Worm (Caenorhabditis elegans) whole organism, early embryonic: ENCODE results near the gene EGAP2.1.

ENCODE experiments used
- B0310.2 ChIP-seq: sonication (generic microtip); optimal IDR thresholded peaks from 2 replicates; lab custom pipeline; 2016; ENCODE audit warnings: mild to moderate bottlenecking, missing genetic modification characterization, missing compliant biosample characterization
- F13C5.2 ChIP-seq: sonication (generic microtip); optimal IDR thresholded peaks from 2 replicates; lab custom pipeline; 2017; ENCODE audit warnings: mild to moderate bottlenecking, missing genetic modification characterization, inconsistent platforms, missing compliant biosample characterization
- aly-1 ChIP-seq: sonication (generic microtip); optimal IDR thresholded peaks from 2 replicates; lab custom pipeline; 2016; ENCODE audit warnings: missing genetic modification characterization, missing compliant biosample characterization
- ama-1 ChIP-seq: fragments of 150-350 bp; optimal IDR thresholded peaks from 2 replicates; lab custom pipeline; 2014
- ceh-13 ChIP-seq: fragments of 200-800 bp; sonication (Bioruptor generic); optimal IDR thresholded peaks from 2 replicates; lab custom pipeline; 2018; ENCODE audit warnings: mild to moderate bottlenecking, missing genetic modification characterization, missing compliant biosample characterization
- ceh-36 ChIP-seq: sonication (generic microtip); optimal IDR thresholded peaks from 2 replicates; lab custom pipeline; 2016; ENCODE audit warnings: missing genetic modification characterization, inconsistent platforms, missing compliant biosample characterization
- ets-7 ChIP-seq: sonication (generic microtip); optimal IDR thresholded peaks from 2 replicates; lab custom pipeline; 2016; ENCODE audit warnings: missing genotype, missing genetic modification characterization, missing compliant biosample characterization
- flt-1 ChIP-seq: fragments of 200-800 bp; sonication (Bioruptor generic); IDR thresholded peaks from 2 replicates; pipeline ENCODE4 v1.3.6; 2022; ENCODE audit warnings: missing genetic modification characterization, missing compliant biosample characterization
- hmbx-1 ChIP-seq: sonication (generic microtip); optimal IDR thresholded peaks from 2 replicates; lab custom pipeline; 2016; ENCODE audit warnings: mild to moderate bottlenecking, missing genetic modification characterization, missing compliant biosample characterization
- hmg-4 ChIP-seq: fragments of 200-800 bp; sonication (Bioruptor generic); optimal IDR thresholded peaks from 2 replicates; lab custom pipeline; 2018; ENCODE audit warnings: mild to moderate bottlenecking, missing genetic modification characterization, missing compliant biosample characterization
- hnd-1 ChIP-seq: sonication (generic microtip); optimal IDR thresholded peaks from 2 replicates; lab custom pipeline; 2016; ENCODE audit warnings: missing genetic modification characterization, missing compliant biosample characterization
- pes-1 ChIP-seq: fragments of 200-800 bp; sonication (Bioruptor generic); IDR thresholded peaks from 2 replicates; pipeline ENCODE4 v1.3.6; 2022; ENCODE audit warnings: missing genetic modification reagents, missing genetic modification characterization, missing compliant biosample characterization
- scrt-1 ChIP-seq: fragments of 200-800 bp; sonication (Bioruptor generic); IDR thresholded peaks from 2 replicates; pipeline ENCODE4 v1.3.6; 2022; ENCODE audit warnings: missing genetic modification characterization, missing compliant biosample characterization
- sea-1 ChIP-seq: fragments of 200-800 bp; sonication (Bioruptor generic); conservative IDR thresholded peaks from 2 replicates; pipeline ENCODE4 v1.3.6; 2022; ENCODE audit warnings: missing genetic modification characterization, missing compliant biosample characterization
- tbx-11 ChIP-seq: fragments of 200-800 bp; sonication (Bioruptor generic); IDR thresholded peaks from 2 replicates; pipeline ENCODE4 v1.3.6; 2022; ENCODE audit warnings: missing genetic modification characterization, missing compliant biosample characterization
- tbx-37 ChIP-seq: fragments of 200-800 bp; sonication (Bioruptor generic); conservative IDR thresholded peaks from 2 replicates; pipeline ENCODE4 v1.3.6; 2022; ENCODE audit warnings: missing genetic modification reagents, missing genetic modification characterization, missing compliant biosample characterization
- tra-4 ChIP-seq: sonication (generic microtip); optimal IDR thresholded peaks from 2 replicates; lab custom pipeline; 2017; ENCODE audit warnings: missing genetic modification characterization, missing compliant biosample characterization

Gene EGAP2.1

DNA sequence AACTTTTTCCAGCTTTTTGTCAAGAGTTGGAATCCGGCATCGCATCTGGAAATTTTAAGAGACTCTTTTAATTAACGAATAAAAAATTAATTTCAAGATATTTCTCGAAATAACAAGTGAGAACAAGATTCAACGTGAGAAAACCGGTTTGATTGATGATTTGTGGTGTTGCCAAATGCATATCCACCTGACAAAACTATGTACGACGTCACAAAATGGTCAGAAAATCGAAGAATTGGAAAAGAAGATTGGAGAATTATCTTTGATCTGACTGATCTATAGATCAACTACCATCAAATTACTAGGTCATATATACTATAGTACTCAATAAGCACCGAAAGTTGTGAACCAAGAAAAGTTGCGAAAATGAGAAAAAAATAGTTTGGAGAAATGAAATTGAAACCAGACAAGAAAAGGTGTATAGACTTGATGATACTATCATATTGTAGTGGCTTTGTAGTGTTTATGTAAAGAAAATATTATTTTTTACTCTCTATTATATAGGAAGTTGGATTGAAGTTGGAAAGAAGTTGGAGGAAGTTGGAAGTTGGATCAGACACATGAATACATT is 15.7 kb downstream of the EGAP2.1 start, which contains the start of gene ptr-6:
TSS of gene ptr-6 (minus strand) at position 47 of the 571 bp plus-strand sequence.
- no peak for TF ChIP-seq hmbx-1
- no peak for TF ChIP-seq aly-1 (tag; lab: Kevin White, UChicago)

- TF ChIP-seq ceh-13 (GFP tag; lab: Kevin White, UChicago) (no peak), flt-1 (GFP tag; lab: Robert Waterston, UW) (no peak), scrt-1 (GFP tag; lab: Robert Waterston, UW) (no peak), sea-1 (GFP tag; lab: Robert Waterston, UW) (no peak), ceh-36 (no peak), aly-1 (tag; lab: Kevin White, UChicago) (no peak), ets-7 (tag; lab: Kevin White, UChicago) (no peak), pes-1 (GFP tag; lab: Robert Waterston, UW) (no peak), F13C5.2 (tag; lab: Kevin White, UChicago) (no peak), hnd-1 (tag; lab: Kevin White, UChicago) (no peak), hmbx-1 (no peak), hmg-4 (no peak)
These were observed 24.2 kb downstream of the EGAP2.1 start, which contains the start of gene frpr-4 for ce11 chrII:5255435-5255834. TSS of gene frpr-4 (minus strand) at chrII:5255535.

DNA sequence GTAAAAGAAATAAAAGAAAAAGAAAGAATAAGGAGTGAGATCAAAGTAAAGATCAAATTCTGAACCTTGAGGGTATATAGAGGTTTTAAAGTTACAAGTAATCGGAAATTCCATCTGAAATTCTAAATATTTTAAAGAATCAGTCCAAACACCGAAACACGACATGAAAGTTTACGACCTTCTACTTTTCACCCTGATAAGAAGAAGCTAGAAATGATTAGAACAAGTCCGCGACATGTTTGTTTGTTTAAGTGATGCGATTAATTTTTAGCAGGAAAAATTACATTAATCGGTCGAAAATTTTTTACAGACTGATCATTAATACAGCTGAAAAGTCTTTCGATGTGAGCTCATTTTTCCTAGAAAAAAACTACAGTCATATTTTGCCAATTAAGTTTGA is 33.4 kb downstream of the EGAP2.1 start:
- TF ChIP-seq F13C5.2 (tag; lab: Kevin White, UChicago) (no peak), tbx-37 (GFP tag; lab: Robert Waterston, UW) (no peak), hnd-1 (tag; lab: Kevin White, UChicago) (no peak), ceh-36 (no peak), hmbx-1 (no peak), pes-1 (GFP tag; lab: Robert Waterston, UW) (no peak), ets-7 (tag; lab: Kevin White, UChicago) (no peak), tbx-11 (GFP tag; lab: Robert Waterston, UW) (no peak)

ce11 chrII:5268977-5269376 is 37.8 kb downstream of the EGAP2.1 start:
- no peak for TF ChIP-seq ceh-13 (GFP tag; lab: Kevin White, UChicago)
- no peak for TF ChIP-seq ceh-36
- no peak for TF ChIP-seq hmbx-1
- TF ChIP-seq B0310.2 (tag; lab: Kevin White, UChicago): no peak
- no peak for TF ChIP-seq pes-1 (GFP tag; lab: Robert Waterston, UW)
- no peak for TF ChIP-seq hmg-4
- TF ChIP-seq ama-1 (lab: Kevin White, UChicago): no peak
- no peak for TF ChIP-seq F13C5.2 (tag; lab: Kevin White, UChicago)
- no peak for TF ChIP-seq scrt-1 (GFP tag; lab: Robert Waterston, UW)
- TF ChIP-seq ets-7 (tag; lab: Kevin White, UChicago): no peak
- TF ChIP-seq aly-1 (tag; lab: Kevin White, UChicago): no peak
- TF ChIP-seq sea-1 (GFP tag; lab: Robert Waterston, UW): no peak

DNA sequence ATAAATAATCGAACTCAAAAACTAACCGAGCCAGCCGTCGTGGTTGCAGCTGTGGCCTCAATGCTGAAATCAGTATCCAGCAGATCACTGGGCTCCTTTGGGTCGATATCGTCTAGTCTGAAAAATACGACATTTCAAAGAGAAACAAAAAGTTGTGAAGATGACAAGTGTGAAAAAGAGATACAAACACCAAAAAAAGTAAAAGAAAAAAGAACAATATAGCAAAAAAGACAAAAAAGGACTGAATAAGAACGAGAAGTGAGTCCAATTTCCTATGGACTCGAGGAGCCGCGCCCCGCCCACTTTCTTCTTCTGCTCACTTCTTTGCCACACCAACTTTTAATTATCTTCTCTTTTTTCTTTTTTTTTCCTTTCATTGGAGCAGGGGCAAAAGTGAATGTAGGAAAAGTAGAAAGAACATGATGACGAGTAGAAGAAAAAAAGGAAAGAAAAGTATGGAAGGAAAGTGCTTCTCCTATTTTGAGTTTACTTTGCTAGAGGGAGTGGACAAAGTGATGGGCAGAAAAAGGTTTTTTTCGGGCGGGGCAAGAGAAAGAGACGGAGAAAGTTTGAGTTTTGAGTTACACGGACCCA is 40.6 kb downstream of the EGAP2.1 start, which contains the start of gene drn-1:
TSS of gene drn-1 (minus strand) at position 117 of the 594 bp plus-strand sequence.
- TF ChIP-seq ceh-36: no peak
- no peak for TF ChIP-seq pes-1 (GFP tag; lab: Robert Waterston, UW)
- TF ChIP-seq sea-1 (GFP tag; lab: Robert Waterston, UW): no peak
- no peak for TF ChIP-seq hmbx-1
- no peak for TF ChIP-seq hmg-4
- no peak for TF ChIP-seq ceh-13 (GFP tag; lab: Kevin White, UChicago)
- no peak for TF ChIP-seq B0310.2 (tag; lab: Kevin White, UChicago)
- TF ChIP-seq tbx-11 (GFP tag; lab: Robert Waterston, UW): no peak
- no peak for TF ChIP-seq hnd-1 (tag; lab: Kevin White, UChicago)
- TF ChIP-seq tra-4 (tag; lab: Kevin White, UChicago): no peak
- TF ChIP-seq F13C5.2 (tag; lab: Kevin White, UChicago): no peak
- TF ChIP-seq ets-7 (tag; lab: Kevin White, UChicago): no peak
- no peak for TF ChIP-seq aly-1 (tag; lab: Kevin White, UChicago)
- TF ChIP-seq flt-1 (GFP tag; lab: Robert Waterston, UW): no peak
- no peak for TF ChIP-seq ama-1 (lab: Kevin White, UChicago)
- no peak for TF ChIP-seq tbx-37 (GFP tag; lab: Robert Waterston, UW)
- TF ChIP-seq scrt-1 (GFP tag; lab: Robert Waterston, UW): no peak

- TF ChIP-seq hnd-1 (tag; lab: Kevin White, UChicago) (no peak), tbx-11 (GFP tag; lab: Robert Waterston, UW) (no peak), ceh-36 (no peak), ets-7 (tag; lab: Kevin White, UChicago) (no peak), B0310.2 (tag; lab: Kevin White, UChicago) (no peak), pes-1 (GFP tag; lab: Robert Waterston, UW) (no peak), F13C5.2 (tag; lab: Kevin White, UChicago) (no peak), hmg-4 (no peak), tbx-37 (GFP tag; lab: Robert Waterston, UW) (no peak), scrt-1 (GFP tag; lab: Robert Waterston, UW) (no peak)
These were observed 45.5 kb downstream of the EGAP2.1 start for ce11 chrII:5276736-5277135.

- no peak for TF ChIP-seq ceh-13 (GFP tag; lab: Kevin White, UChicago)
- no peak for TF ChIP-seq hmg-4
- no peak for TF ChIP-seq aly-1 (tag; lab: Kevin White, UChicago)
- no peak for TF ChIP-seq tbx-11 (GFP tag; lab: Robert Waterston, UW)
- TF ChIP-seq pes-1 (GFP tag; lab: Robert Waterston, UW): no peak
- TF ChIP-seq tbx-37 (GFP tag; lab: Robert Waterston, UW): no peak
- no peak for TF ChIP-seq hmbx-1
- no peak for TF ChIP-seq flt-1 (GFP tag; lab: Robert Waterston, UW)
- no peak for TF ChIP-seq ets-7 (tag; lab: Kevin White, UChicago)
- no peak for TF ChIP-seq ceh-36
- TF ChIP-seq tra-4 (tag; lab: Kevin White, UChicago): no peak
- no peak for TF ChIP-seq scrt-1 (GFP tag; lab: Robert Waterston, UW)
- TF ChIP-seq hnd-1 (tag; lab: Kevin White, UChicago): no peak
- TF ChIP-seq B0310.2 (tag; lab: Kevin White, UChicago): no peak
- no peak for TF ChIP-seq ama-1 (lab: Kevin White, UChicago)
- no peak for TF ChIP-seq sea-1 (GFP tag; lab: Robert Waterston, UW)
- no peak for TF ChIP-seq F13C5.2 (tag; lab: Kevin White, UChicago)
These were observed 46.6 kb downstream of the EGAP2.1 start for ce11 chrII:5277780-5278179.
